Worm (Caenorhabditis elegans): ENCODE results near the gene hyls-1.

DNA sequence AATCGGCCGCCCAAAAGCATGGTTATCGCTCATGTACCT lies 268 bp upstream of the hyls-1 start, which contains the start of gene hpo-9:
- TF ChIP-seq pag-3 (tag; optimal IDR thresholded peaks at IDR 0.05; ENCODE audit: borderline replicate concordance) (no peak), nfya-1 (tag; optimal IDR thresholded peaks at IDR 0.05) (no peak), hlh-6 (tag; optimal IDR thresholded peaks at IDR 0.05) (no peak), dve-1 (tag; optimal IDR thresholded peaks at IDR 0.05) (no peak), ceh-22 (tag; optimal IDR thresholded peaks at IDR 0.05) (no peak), ceh-34 (tag; optimal IDR thresholded peaks at IDR 0.05) (no peak)
